Worm (Caenorhabditis elegans): Measurements from ENCODE around the gene F17E9.5.

The F17E9.5 gene

ce11 chrIV:8359716-8360407 is 14.2 kb downstream of the F17E9.5 start, which contains the start of gene D2096.5:
Gene D2096.5 (minus strand): TSS chrIV:8359766.
- TF ChIP-seq skn-1 (tag; optimal IDR thresholded peaks at IDR 0.05): no peak
- peak; percentile 36 for TF ChIP-seq unc-55 (GFP tag; optimal IDR thresholded peaks at IDR 0.05)
- no peak for TF ChIP-seq nhr-11 (tag; optimal IDR thresholded peaks at IDR 0.05)
- TF ChIP-seq snpc-4 (tag; optimal IDR thresholded peaks at IDR 0.05): no peak
- no peak for TF ChIP-seq elt-3 (tag; optimal IDR thresholded peaks at IDR 0.05)
- peak; percentile 63 for TF ChIP-seq C34F6.9 (tag; optimal IDR thresholded peaks at IDR 0.05)
- no peak for TF ChIP-seq peb-1 (tag; optimal IDR thresholded peaks at IDR 0.05)
- TF ChIP-seq mab-5 (tag; optimal IDR thresholded peaks at IDR 0.05): no peak

- TF ChIP-seq unc-55 (GFP tag; optimal IDR thresholded peaks at IDR 0.05) (no peak), nhr-23 (tag; optimal IDR thresholded peaks at IDR 0.05) (no peak), mdl-1 (tag; optimal IDR thresholded peaks at IDR 0.05) (no peak), sma-3 (GFP tag; optimal IDR thresholded peaks at IDR 0.05) (no peak), ztf-1 (GFP tag; conservative IDR thresholded peaks at IDR 0.05) (no peak), blmp-1 (tag; optimal IDR thresholded peaks at IDR 0.05; ENCODE audit: insufficient read depth) (no peak), zag-1 (tag; optimal IDR thresholded peaks at IDR 0.05) (no peak), lin-11 (tag; optimal IDR thresholded peaks at IDR 0.05) (no peak), nhr-12 (tag; optimal IDR thresholded peaks at IDR 0.05) (no peak), Y55F3AM.14 (GFP tag; optimal IDR thresholded peaks at IDR 0.05) (no peak), ama-1 (optimal IDR thresholded peaks at IDR 0.05) (no peak)
Observed at ce11 chrIV:8360817-8361216, 15.2 kb downstream of the F17E9.5 start, which contains the start of gene sqv-1. Gene sqv-1 (plus strand): TSS chrIV:8361117.

- TF ChIP-seq ama-1 (optimal IDR thresholded peaks at IDR 0.05) (no peak), unc-55 (GFP tag; optimal IDR thresholded peaks at IDR 0.05) (no peak), nhr-129 (tag; optimal IDR thresholded peaks at IDR 0.05) (no peak), nhr-25 (tag; optimal IDR thresholded peaks at IDR 0.05) (no peak), nhr-11 (tag; optimal IDR thresholded peaks at IDR 0.05) (no peak), nhr-12 (tag; optimal IDR thresholded peaks at IDR 0.05) (no peak), dmd-4 (tag; optimal IDR thresholded peaks at IDR 0.05) (no peak), ztf-1 (GFP tag; conservative IDR thresholded peaks at IDR 0.05) (no peak), fos-1 (tag; optimal IDR thresholded peaks at IDR 0.05) (no peak), nhr-10 (tag; optimal IDR thresholded peaks at IDR 0.05) (no peak), alr-1 (tag; optimal IDR thresholded peaks at IDR 0.05) (no peak), sem-4 (tag; optimal IDR thresholded peaks at IDR 0.05) (no peak), nhr-237 (tag; optimal IDR thresholded peaks at IDR 0.05) (no peak)
Observed at ce11 chrIV:8363163-8363562, 17.5 kb downstream of the F17E9.5 start, which contains the start of gene D2096.12. Gene D2096.12 (plus strand): TSS chrIV:8363463.

ce11 chrIV:8366295-8366694 is 20.7 kb downstream of the F17E9.5 start, which contains the start of gene aagr-1:
Gene aagr-1 (plus strand): TSS chrIV:8366521.
- TF ChIP-seq dmd-4 (tag; optimal IDR thresholded peaks at IDR 0.05) (no peak), crh-2 (tag; optimal IDR thresholded peaks at IDR 0.05) (peak; percentile 47), nhr-21 (tag; optimal IDR thresholded peaks at IDR 0.05) (no peak), fos-1 (tag; optimal IDR thresholded peaks at IDR 0.05) (peak; percentile 45)

- TF ChIP-seq ztf-1 (GFP tag; conservative IDR thresholded peaks at IDR 0.05) (no peak), ztf-4 (tag; optimal IDR thresholded peaks at IDR 0.05) (no peak)
Observed at ce11 chrIV:8367887-8368286, 22.3 kb downstream of the F17E9.5 start.

- TF ChIP-seq crh-2 (tag; optimal IDR thresholded peaks at IDR 0.05) (no peak), blmp-1 (tag; optimal IDR thresholded peaks at IDR 0.05; ENCODE audit: insufficient read depth) (no peak), dmd-4 (tag; optimal IDR thresholded peaks at IDR 0.05) (no peak), fos-1 (tag; optimal IDR thresholded peaks at IDR 0.05) (no peak), unc-55 (GFP tag; optimal IDR thresholded peaks at IDR 0.05) (no peak), R02D3.7 (tag; optimal IDR thresholded peaks at IDR 0.05) (no peak), sma-9 (GFP tag; optimal IDR thresholded peaks at IDR 0.05) (no peak), sma-9 (tag; optimal IDR thresholded peaks at IDR 0.05) (no peak), ama-1 (optimal IDR thresholded peaks at IDR 0.05) (no peak), gmeb-1 (tag; optimal IDR thresholded peaks at IDR 0.05) (no peak)
Observed at ce11 chrIV:8369135-8369534, 23.5 kb downstream of the F17E9.5 start, which contains the start of gene D2096.6. Gene D2096.6 (minus strand): TSS chrIV:8369235.
